Fruit fly (Drosophila melanogaster) S2 (cell line): Measurements from ENCODE around the gene Sgs3.

Experiments
- CG8478 ChIP-seq: fragments of >200 bp; optimal IDR thresholded peaks from 2 replicates; lab custom pipeline; 2018
- CTCF ChIP-seq, 2 experiments: fragments of >200 bp; optimal IDR thresholded peaks; 2 replicates each; lab custom pipeline; 2018

dm6 chr3L:11513405-11513804 lies 1.4 kb downstream of the Sgs3 start, which contains the start of gene CG7512:
- TF ChIP-seq CG8478 (lab: Kevin White, UChicago) (no peak), CTCF (optimal IDR thresholded peaks at IDR 0.05; lab: Kevin White, UChicago) (no peak)
